Fruit fly (Drosophila melanogaster): ENCODE results near the gene CG34126.

DNA sequence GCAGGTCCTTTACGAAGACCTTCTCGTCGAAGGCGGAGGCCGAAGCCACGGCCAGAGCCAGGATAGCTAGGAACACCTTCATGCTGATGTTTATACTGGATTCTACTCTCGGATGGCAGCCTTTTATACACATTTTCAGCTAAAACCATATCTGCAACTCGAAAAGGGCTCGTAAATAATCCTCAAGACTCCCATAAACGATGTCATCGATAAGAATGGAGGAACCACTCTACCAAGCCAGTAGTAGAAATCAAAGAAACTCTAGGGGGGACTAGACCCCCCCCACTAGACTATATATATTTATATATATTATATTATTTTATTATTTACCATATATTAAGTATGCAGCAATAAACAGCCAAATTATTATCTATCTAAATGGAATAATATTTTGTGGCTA is 30.7 kb upstream of the CG34126 start, which contains the start of gene Jon25Biii:
- TF ChIP-seq Hr96 (GFP tag; optimal IDR thresholded peaks at IDR 0.05) = no peak
- no peak for TF ChIP-seq kay (GFP tag; ENCODE audit: borderline replicate concordance)
- no peak for TF ChIP-seq Crg-1 (GFP tag; optimal IDR thresholded peaks at IDR 0.05)
- no peak for TF ChIP-seq ovo (GFP tag; optimal IDR thresholded peaks at IDR 0.05)
- no peak for TF ChIP-seq pad (GFP tag; optimal IDR thresholded peaks at IDR 0.05)
- TF ChIP-seq cic (GFP tag; optimal IDR thresholded peaks at IDR 0.05) = no peak
- TF ChIP-seq CG33017 (tag; optimal IDR thresholded peaks at IDR 0.05) = no peak
- TF ChIP-seq Clk (GFP tag; optimal IDR thresholded peaks at IDR 0.05) = no peak
- TF ChIP-seq CG1620 (GFP tag; optimal IDR thresholded peaks at IDR 0.05) = no peak
- TF ChIP-seq CG11617 (GFP tag; optimal IDR thresholded peaks at IDR 0.05) = no peak
- TF ChIP-seq cnc (optimal IDR thresholded peaks at IDR 0.05) = no peak
- no peak for TF ChIP-seq toe (GFP tag; optimal IDR thresholded peaks at IDR 0.05)
- TF ChIP-seq CG12768 (GFP tag; optimal IDR thresholded peaks at IDR 0.05) = no peak
- no peak for TF ChIP-seq Mnt (GFP tag; optimal IDR thresholded peaks at IDR 0.05)

Data from whole organism, adult.